Worm (Caenorhabditis elegans) whole organism, L2 larva: ENCODE results near the gene W03F9.2.

Source experiments
- C34F6.9 ChIP-seq: fragments of 150-350 bp; optimal IDR thresholded peaks from 2 replicates; lab custom pipeline; 2014; ENCODE audit warnings: missing biosample characterization, missing genetic modification characterization
- F13H6.1 ChIP-seq: sonication (generic microtip); optimal IDR thresholded peaks from 2 replicates; lab custom pipeline; 2016; ENCODE audit warnings: missing genetic modification characterization, missing compliant biosample characterization
- R02D3.7 ChIP-seq: fragments of 150-350 bp; optimal IDR thresholded peaks from 2 replicates; lab custom pipeline; 2014; ENCODE audit warnings: missing biosample characterization, missing genetic modification characterization
- Y55F3AM.14 ChIP-seq: fragments of 200-800 bp; sonication (Bioruptor generic); optimal IDR thresholded peaks from 2 replicates; lab custom pipeline; 2018; ENCODE audit warnings: mild to moderate bottlenecking, missing genetic modification characterization, missing compliant biosample characterization
- ZK546.5 ChIP-seq: sonication (generic microtip); optimal IDR thresholded peaks from 2 replicates; lab custom pipeline; 2017; ENCODE audit warnings: missing biosample characterization, missing genetic modification characterization
- alr-1 ChIP-seq: fragments of 150-350 bp; optimal IDR thresholded peaks from 2 replicates; lab custom pipeline; 2014; ENCODE audit warnings: missing biosample characterization, missing genetic modification characterization
- aly-2 ChIP-seq: fragments of 150-350 bp; optimal IDR thresholded peaks from 2 replicates; lab custom pipeline; 2014; ENCODE audit warnings: missing biosample characterization, missing genetic modification characterization
- ama-1 ChIP-seq: fragments of 150-350 bp; optimal IDR thresholded peaks from 2 replicates; lab custom pipeline; 2018; ENCODE audit warnings: inconsistent platforms
- blmp-1 ChIP-seq: sonication (generic microtip); optimal IDR thresholded peaks from 2 replicates; lab custom pipeline; 2017; ENCODE audit warnings: missing genetic modification characterization, mild to moderate bottlenecking, missing compliant biosample characterization, antibody characterized with exemption, moderate library complexity; ENCODE audit not compliant: insufficient read depth
- ceh-16 ChIP-seq: fragments of 150-350 bp; optimal IDR thresholded peaks from 2 replicates; lab custom pipeline; 2014; ENCODE audit warnings: missing biosample characterization, missing genetic modification characterization
- ceh-82 ChIP-seq: fragments of 150-350 bp; optimal IDR thresholded peaks from 2 replicates; lab custom pipeline; 2014; ENCODE audit warnings: missing biosample characterization, missing genetic modification characterization
- crh-2 ChIP-seq: sonication (generic microtip); optimal IDR thresholded peaks from 2 replicates; lab custom pipeline; 2017; ENCODE audit warnings: missing biosample characterization, missing genetic modification characterization
- dmd-4 ChIP-seq: sonication (generic microtip); optimal IDR thresholded peaks from 2 replicates; lab custom pipeline; 2017; ENCODE audit warnings: missing biosample characterization, missing genetic modification characterization
- egl-27 ChIP-seq: sonication (generic microtip); optimal IDR thresholded peaks from 3 replicates; lab custom pipeline; 2017; ENCODE audit warnings: missing biosample characterization, missing genetic modification reagents, missing genetic modification characterization
- elt-1 ChIP-seq: fragments of 150-350 bp; optimal IDR thresholded peaks from 2 replicates; lab custom pipeline; 2014; ENCODE audit warnings: missing biosample characterization, missing genetic modification characterization
- elt-3 ChIP-seq: sonication (generic microtip); optimal IDR thresholded peaks from 2 replicates; lab custom pipeline; 2017; ENCODE audit warnings: missing biosample characterization, missing genetic modification characterization
- fos-1 ChIP-seq: fragments of 150-350 bp; optimal IDR thresholded peaks from 2 replicates; lab custom pipeline; 2014; ENCODE audit warnings: missing biosample characterization, missing genetic modification characterization
- gmeb-1 ChIP-seq: fragments of 150-350 bp; optimal IDR thresholded peaks from 2 replicates; lab custom pipeline; 2014; ENCODE audit warnings: missing biosample characterization, missing genetic modification characterization
- lin-11 ChIP-seq: fragments of 150-350 bp; sonication (generic microtip); optimal IDR thresholded peaks from 2 replicates; lab custom pipeline; 2014; ENCODE audit warnings: missing biosample characterization, missing genetic modification characterization, inconsistent platforms, mixed read lengths
- lin-13 ChIP-seq: fragments of 150-350 bp; optimal IDR thresholded peaks from 2 replicates; lab custom pipeline; 2014; ENCODE audit warnings: missing biosample characterization, missing genetic modification reagents, missing genetic modification characterization
- lin-39 ChIP-seq: fragments of 150-350 bp; optimal IDR thresholded peaks from 2 replicates; lab custom pipeline; 2014; ENCODE audit warnings: missing biosample characterization, missing genetic modification reagents, missing genetic modification characterization
- lsy-2 ChIP-seq, 2 experiments: fragments of 150-350 bp in 1 of 2; sonication (generic microtip) in 1 of 2; optimal IDR thresholded peaks; 2 replicates each; lab custom pipeline; 2014 to 2017; ENCODE audit warnings: missing biosample characterization in 2 of 2, missing genetic modification characterization in 2 of 2
- mab-5 ChIP-seq: fragments of 150-350 bp; optimal IDR thresholded peaks from 2 replicates; lab custom pipeline; 2014; ENCODE audit warnings: missing biosample characterization, missing genetic modification characterization
- mbf-1 ChIP-seq: sonication (generic microtip); optimal IDR thresholded peaks from 2 replicates; lab custom pipeline; 2017; ENCODE audit warnings: missing biosample characterization, missing genetic modification characterization
- mdl-1 ChIP-seq, 2 experiments: fragments of 150-350 bp in 1 of 2; sonication (generic microtip) in 1 of 2; optimal IDR thresholded peaks; 2 replicates each; lab custom pipeline; 2017; ENCODE audit warnings: missing biosample characterization in 2 of 2, missing genetic modification characterization in 2 of 2
- nhr-10 ChIP-seq: sonication (generic microtip); optimal IDR thresholded peaks from 2 replicates; lab custom pipeline; 2017; ENCODE audit warnings: missing biosample characterization, missing genetic modification characterization
- nhr-11 ChIP-seq: fragments of 150-350 bp; optimal IDR thresholded peaks from 2 replicates; lab custom pipeline; 2014; ENCODE audit warnings: missing biosample characterization, missing genetic modification characterization
- nhr-12 ChIP-seq: fragments of 150-350 bp; optimal IDR thresholded peaks from 2 replicates; lab custom pipeline; 2014; ENCODE audit warnings: missing biosample characterization, missing genetic modification characterization
- nhr-129 ChIP-seq: fragments of 150-350 bp; optimal IDR thresholded peaks from 2 replicates; lab custom pipeline; 2014; ENCODE audit warnings: missing biosample characterization, missing genetic modification characterization
- nhr-21 ChIP-seq: fragments of 150-350 bp; optimal IDR thresholded peaks from 2 replicates; lab custom pipeline; 2014; ENCODE audit warnings: missing biosample characterization, missing genetic modification characterization
- nhr-23 ChIP-seq: fragments of 150-350 bp; optimal IDR thresholded peaks from 2 replicates; lab custom pipeline; 2014; ENCODE audit warnings: missing biosample characterization, missing genetic modification reagents, missing genetic modification characterization
- nhr-237 ChIP-seq: fragments of 150-350 bp; optimal IDR thresholded peaks from 2 replicates; lab custom pipeline; 2014; ENCODE audit warnings: missing biosample characterization, missing genetic modification characterization
- nhr-25 ChIP-seq: fragments of 150-350 bp; sonication (generic microtip); optimal IDR thresholded peaks from 3 replicates; lab custom pipeline; 2014; ENCODE audit warnings: missing biosample characterization, missing genetic modification characterization
- nhr-6 ChIP-seq: fragments of 150-350 bp; optimal IDR thresholded peaks from 2 replicates; lab custom pipeline; 2014; ENCODE audit warnings: missing biosample characterization, missing genetic modification characterization
- nhr-77 ChIP-seq: fragments of 150-350 bp; optimal IDR thresholded peaks from 2 replicates; lab custom pipeline; 2014; ENCODE audit warnings: missing biosample characterization, missing genetic modification characterization
- peb-1 ChIP-seq: fragments of 150-350 bp; optimal IDR thresholded peaks from 2 replicates; lab custom pipeline; 2014; ENCODE audit warnings: missing biosample characterization, missing genetic modification characterization
- sem-4 ChIP-seq: fragments of 150-350 bp; optimal IDR thresholded peaks from 2 replicates; lab custom pipeline; 2014; ENCODE audit warnings: missing biosample characterization, missing genetic modification reagents, missing genetic modification characterization
- skn-1 ChIP-seq: sonication (generic microtip); optimal IDR thresholded peaks from 2 replicates; lab custom pipeline; 2017; ENCODE audit warnings: missing biosample characterization, missing genetic modification characterization
- sma-3 ChIP-seq: sonication (generic microtip); optimal IDR thresholded peaks from 2 replicates; lab custom pipeline; 2016; ENCODE audit warnings: missing genetic modification reagents, missing genetic modification characterization, missing compliant biosample characterization
- sma-9 ChIP-seq, 2 experiments: fragments of 150-350 bp in 1 of 2; sonication (generic microtip) in 1 of 2; optimal IDR thresholded peaks; 2 replicates each; lab custom pipeline; 2014 to 2016; ENCODE audit warnings: missing genetic modification characterization in 2 of 2, mild to moderate bottlenecking in 1 of 2, missing biosample characterization in 1 of 2, missing compliant biosample characterization in 1 of 2, missing genetic modification reagents in 1 of 2, moderate library complexity in 1 of 2
- snpc-4 ChIP-seq: fragments of 150-350 bp; optimal IDR thresholded peaks from 2 replicates; lab custom pipeline; 2014; ENCODE audit warnings: missing biosample characterization, missing genetic modification characterization
- unc-39 ChIP-seq: fragments of 150-350 bp; optimal IDR thresholded peaks from 2 replicates; lab custom pipeline; 2014; ENCODE audit warnings: missing biosample characterization, missing genetic modification characterization
- unc-55 ChIP-seq: fragments of 150-350 bp; sonication (generic microtip); optimal IDR thresholded peaks from 3 replicates; lab custom pipeline; 2014; ENCODE audit warnings: missing biosample characterization, missing genetic modification reagents, missing genetic modification characterization
- unc-62 ChIP-seq: fragments of 150-350 bp; optimal IDR thresholded peaks from 2 replicates; lab custom pipeline; 2014; ENCODE audit warnings: missing biosample characterization, missing genetic modification reagents, missing genetic modification characterization
- zag-1 ChIP-seq: fragments of 150-350 bp; optimal IDR thresholded peaks from 2 replicates; lab custom pipeline; 2014; ENCODE audit warnings: missing biosample characterization, missing genetic modification characterization
- ztf-1 ChIP-seq: fragments of 200-800 bp; sonication (Bioruptor generic); conservative IDR thresholded peaks from 2 replicates; pipeline ENCODE4 v1.3.6; 2022; ENCODE audit warnings: missing genetic modification characterization, missing compliant biosample characterization
- ztf-11 ChIP-seq: sonication (generic microtip); optimal IDR thresholded peaks from 2 replicates; lab custom pipeline; 2017; ENCODE audit warnings: missing biosample characterization, missing genetic modification characterization
- ztf-4 ChIP-seq: fragments of 150-350 bp; optimal IDR thresholded peaks from 2 replicates; lab custom pipeline; 2014; ENCODE audit warnings: missing biosample characterization, missing genetic modification characterization

W03F9.2 gene

ce11 chrV:126610-127009 lies 1.2 kb downstream of the W03F9.2 start, which contains the start of gene W03F9.1:
TSS of gene W03F9.1 (minus strand) at chrV:126718.
- TF ChIP-seq peb-1 (tag; lab: Kevin White, UChicago) (no peak), unc-62 (GFP tag; lab: Kevin White, UChicago) (no peak), nhr-6 (no peak), C34F6.9 (tag; lab: Kevin White, UChicago) (peak; percentile 89), nhr-25 (tag; lab: Kevin White, UChicago) (peak; percentile 59), nhr-237 (tag; lab: Kevin White, UChicago) (no peak), aly-2 (tag; lab: Kevin White, UChicago) (no peak), sma-3 (GFP tag; lab: Kevin White, UChicago) (peak; percentile 68), ztf-1 (no peak), alr-1 (peak; percentile 50), ama-1 (no peak), sma-9 (GFP tag; optimal IDR thresholded peaks at IDR 0.05; lab: Kevin White, UChicago) (no peak), sma-9 (tag; optimal IDR thresholded peaks at IDR 0.05; lab: Kevin White, UChicago) (no peak), nhr-21 (tag; lab: Kevin White, UChicago) (peak; percentile 12), lin-13 (peak; percentile 51), mbf-1 (tag; lab: Kevin White, UChicago) (no peak), unc-55 (GFP tag; lab: Kevin White, UChicago) (peak; percentile 88), mdl-1 (tag; optimal IDR thresholded peaks at IDR 0.05; lab: Kevin White, UChicago) (no peak), mab-5 (peak; percentile 1), F13H6.1 (tag; lab: Kevin White, UChicago) (peak; percentile 50), skn-1 (tag; lab: Kevin White, UChicago) (no peak), egl-27 (tag; lab: Kevin White, UChicago) (peak; percentile 12), nhr-77 (no peak), snpc-4 (peak; percentile 26), blmp-1 (tag; lab: Kevin White, UChicago) (no peak), Y55F3AM.14 (GFP tag; lab: Kevin White, UChicago) (no peak), nhr-23 (tag; lab: Kevin White, UChicago) (no peak), elt-3 (no peak), ceh-16 (tag; lab: Kevin White, UChicago) (no peak), nhr-11 (tag; lab: Kevin White, UChicago) (no peak), elt-1 (tag; lab: Kevin White, UChicago) (no peak), fos-1 (tag; lab: Kevin White, UChicago) (peak; percentile 18), gmeb-1 (tag; lab: Kevin White, UChicago) (peak; percentile 79), nhr-12 (tag; lab: Kevin White, UChicago) (no peak), nhr-129 (tag; lab: Kevin White, UChicago) (no peak), ZK546.5 (tag; lab: Kevin White, UChicago) (no peak), ztf-11 (tag; lab: Kevin White, UChicago) (no peak), sem-4 (peak; percentile 69), ceh-82 (tag; lab: Kevin White, UChicago) (no peak), ztf-4 (no peak), dmd-4 (tag; lab: Kevin White, UChicago) (no peak), R02D3.7 (no peak), lin-39 (no peak), zag-1 (tag; lab: Kevin White, UChicago) (no peak), unc-39 (no peak), lsy-2 (tag; optimal IDR thresholded peaks at IDR 0.05; lab: Kevin White, UChicago) (peak; percentile 40 to 81), crh-2 (tag; lab: Kevin White, UChicago) (peak; percentile 71), lin-11 (peak; percentile 53), nhr-10 (tag; lab: Kevin White, UChicago) (no peak)
